Fruit fly (Drosophila melanogaster) whole organism, embryonic: ENCODE data around the gene CG11698.

Source experiments
- CG10274 ChIP-seq: fragments of 200-800 bp; sonication (Bioruptor generic); optimal IDR thresholded peaks from 3 replicates; lab custom pipeline; 2017; ENCODE audit warnings: missing biosample characterization, mild to moderate bottlenecking, missing genetic modification characterization
- CG10543 ChIP-seq: fragments of 200-800 bp; sonication (Bioruptor generic); optimal IDR thresholded peaks from 3 replicates; lab custom pipeline; 2017; ENCODE audit warnings: missing biosample characterization, mild to moderate bottlenecking, missing genetic modification characterization, moderate library complexity
- CG11560 ChIP-seq: fragments of 200-800 bp; sonication (Bioruptor generic); IDR thresholded peaks from 3 replicates; pipeline ENCODE4 v1.3.6; 2022; ENCODE audit warnings: missing biosample characterization, missing genetic modification characterization
- CG11723 ChIP-seq: fragments of 200-800 bp; sonication (Bioruptor generic); optimal IDR thresholded peaks from 2 replicates; lab custom pipeline; 2017; ENCODE audit warnings: missing biosample characterization, mild to moderate bottlenecking, missing genetic modification characterization
- CG12219 ChIP-seq: fragments of 200-800 bp; sonication (Bioruptor generic); optimal IDR thresholded peaks from 3 replicates; lab custom pipeline; 2018; ENCODE audit warnings: missing biosample characterization, mild to moderate bottlenecking, missing genetic modification characterization
- CG12942 ChIP-seq: fragments of 200-800 bp; sonication (Bioruptor generic); optimal IDR thresholded peaks from 3 replicates; lab custom pipeline; 2016; ENCODE audit warnings: missing biosample characterization, missing genetic modification characterization
- CG13624 ChIP-seq: fragments of 200-800 bp; sonication (Bioruptor generic); optimal IDR thresholded peaks from 2 replicates; lab custom pipeline; 2016; ENCODE audit warnings: missing biosample characterization, missing genetic modification characterization
- CG15011 ChIP-seq: fragments of 200-800 bp; sonication (Bioruptor generic); optimal IDR thresholded peaks from 3 replicates; lab custom pipeline; 2018; ENCODE audit warnings: missing biosample characterization, mild to moderate bottlenecking, missing genetic modification characterization
- CG15514 ChIP-seq: fragments of 200-800 bp; sonication (Bioruptor generic); optimal IDR thresholded peaks from 3 replicates; lab custom pipeline; 2017; ENCODE audit warnings: missing biosample characterization, missing genetic modification characterization, mild to moderate bottlenecking, moderate library complexity, missing genetic modification reagents
- CG16815 ChIP-seq: fragments of 200-800 bp; sonication (Bioruptor generic); optimal IDR thresholded peaks from 3 replicates; lab custom pipeline; 2017; ENCODE audit warnings: missing biosample characterization, mild to moderate bottlenecking, missing genetic modification characterization
- CG17186 ChIP-seq: fragments of 200-800 bp; sonication (Bioruptor generic); optimal IDR thresholded peaks from 3 replicates; lab custom pipeline; 2017; ENCODE audit warnings: missing biosample characterization, missing genetic modification reagents, missing genetic modification characterization
- CG17829 ChIP-seq: fragments of 200-800 bp; optimal IDR thresholded peaks from 2 replicates; lab custom pipeline; 2019; ENCODE audit warnings: missing biosample characterization, mild to moderate bottlenecking, missing genetic modification characterization, moderate library complexity
- CG31441 ChIP-seq: fragments of 200-800 bp; sonication (Bioruptor generic); IDR thresholded peaks from 2 replicates; pipeline ENCODE4 v1.3.6; 2022; ENCODE audit warnings: missing biosample characterization, missing genetic modification characterization
- CG32772 ChIP-seq: fragments of 200-800 bp; sonication (Bioruptor generic); IDR thresholded peaks from 2 replicates; pipeline ENCODE4 v1.3.6; 2022; ENCODE audit warnings: missing biosample characterization, missing genetic modification characterization
- CG6254 ChIP-seq: fragments of 200-800 bp; sonication (Bioruptor generic); optimal IDR thresholded peaks from 3 replicates; lab custom pipeline; 2017; ENCODE audit warnings: mild to moderate bottlenecking, missing biosample characterization, missing genetic modification reagents, missing genetic modification characterization
- CG7556 ChIP-seq: fragments of 200-800 bp; sonication (Bioruptor generic); optimal IDR thresholded peaks from 2 replicates; lab custom pipeline; 2017; ENCODE audit warnings: missing biosample characterization, mild to moderate bottlenecking, missing genetic modification characterization
- CG9727 ChIP-seq: fragments of 200-800 bp; sonication (Bioruptor generic); optimal IDR thresholded peaks from 3 replicates; lab custom pipeline; 2017; ENCODE audit warnings: missing biosample characterization, mild to moderate bottlenecking, missing genetic modification characterization
- CTCF ChIP-seq: fragments of 200-800 bp; sonication (Bioruptor generic); optimal IDR thresholded peaks from 2 replicates; lab custom pipeline; 2017; ENCODE audit warnings: missing biosample characterization, mild to moderate bottlenecking, missing genetic modification characterization, moderate library complexity
- Dip2 ChIP-seq: fragments of 200-800 bp; sonication (Bioruptor generic); IDR thresholded peaks from 2 replicates; pipeline ENCODE4 v1.3.6; 2022; ENCODE audit warnings: missing biosample characterization, missing genetic modification characterization
- Doc2 ChIP-seq: fragments of 200-800 bp; sonication (Bioruptor generic); IDR thresholded peaks from 2 replicates; pipeline ENCODE4 v1.3.6; 2022; ENCODE audit warnings: missing biosample characterization, missing genetic modification characterization
- Dref ChIP-seq: fragments of 200-800 bp; sonication (Bioruptor generic); IDR thresholded peaks from 2 replicates; pipeline ENCODE4 v1.3.6; 2022; ENCODE audit warnings: missing biosample characterization, missing genetic modification characterization
- Gsc ChIP-seq: fragments of 200-800 bp; sonication (Bioruptor generic); IDR thresholded peaks from 2 replicates; pipeline ENCODE4 v1.3.6; 2022; ENCODE audit warnings: missing biosample characterization, missing genetic modification characterization
- HLH4C ChIP-seq: fragments of 200-800 bp; sonication (Bioruptor generic); IDR thresholded peaks from 3 replicates; pipeline ENCODE4 v1.3.6; 2022; ENCODE audit warnings: missing biosample characterization, missing genetic modification characterization; ENCODE audit not compliant: partially characterized antibody
- Kr ChIP-seq: fragments of 200-800 bp; sonication (Bioruptor generic); optimal IDR thresholded peaks from 2 replicates; lab custom pipeline; 2017; ENCODE audit warnings: missing biosample characterization, mild to moderate bottlenecking, missing genetic modification characterization
- Mrtf ChIP-seq: fragments of 200-800 bp; sonication (Bioruptor generic); IDR thresholded peaks from 3 replicates; pipeline ENCODE4 v1.3.6; 2022; ENCODE audit warnings: missing biosample characterization, missing genetic modification characterization
- NK7.1 ChIP-seq: fragments of 200-800 bp; sonication (Bioruptor generic); optimal IDR thresholded peaks from 3 replicates; lab custom pipeline; 2016; ENCODE audit warnings: missing biosample characterization, missing genetic modification characterization
- PHDP ChIP-seq: fragments of 200-800 bp; sonication (Bioruptor generic); optimal IDR thresholded peaks from 3 replicates; lab custom pipeline; 2018; ENCODE audit warnings: missing biosample characterization, mild to moderate bottlenecking, missing genetic modification characterization, moderate library complexity
- Ptx1 ChIP-seq: fragments of 200-800 bp; sonication (Bioruptor generic); IDR thresholded peaks from 2 replicates; pipeline ENCODE4 v1.3.6; 2022; ENCODE audit warnings: missing biosample characterization, missing genetic modification characterization
- Rx ChIP-seq: fragments of 200-800 bp; sonication (Bioruptor generic); IDR thresholded peaks from 2 replicates; pipeline ENCODE4 v1.3.6; 2022; ENCODE audit warnings: missing biosample characterization, missing genetic modification characterization
- Six4 ChIP-seq: fragments of 200-800 bp; sonication (Bioruptor generic); optimal IDR thresholded peaks from 2 replicates; lab custom pipeline; 2016; ENCODE audit warnings: missing biosample characterization, missing genetic modification characterization
- Sry-δ ChIP-seq: fragments of 200-800 bp; sonication (Bioruptor generic); optimal IDR thresholded peaks from 2 replicates; lab custom pipeline; 2016; ENCODE audit warnings: missing biosample characterization, missing genetic modification characterization
- TFAM ChIP-seq: fragments of 200-800 bp; sonication (Bioruptor generic); optimal IDR thresholded peaks from 2 replicates; lab custom pipeline; 2017; ENCODE audit warnings: missing biosample characterization, missing genetic modification characterization, inconsistent platforms
- Tbp ChIP-seq: fragments of >200 bp; optimal IDR thresholded peaks from 2 replicates; lab custom pipeline; 2018; ENCODE audit warnings: missing biosample characterization, missing genetic modification characterization
- ase ChIP-seq: fragments of 200-800 bp; sonication (Bioruptor generic); IDR thresholded peaks from 3 replicates; pipeline ENCODE4 v1.3.6; 2022; ENCODE audit warnings: missing biosample characterization, missing genetic modification characterization
- ato ChIP-seq: fragments of 200-800 bp; sonication (Bioruptor generic); IDR thresholded peaks from 2 replicates; pipeline ENCODE4 v1.3.6; 2022; ENCODE audit warnings: missing biosample characterization, missing genetic modification characterization; ENCODE audit not compliant: partially characterized antibody
- br ChIP-seq: fragments of >200 bp; optimal IDR thresholded peaks from 2 replicates; lab custom pipeline; 2017
- caup ChIP-seq: fragments of 200-800 bp; sonication (Bioruptor generic); optimal IDR thresholded peaks from 3 replicates; lab custom pipeline; 2017; ENCODE audit warnings: missing biosample characterization, mild to moderate bottlenecking, missing genetic modification characterization, moderate library complexity; ENCODE audit not compliant: severe bottlenecking
- da ChIP-seq: fragments of 200-800 bp; sonication (Bioruptor generic); optimal IDR thresholded peaks from 2 replicates; lab custom pipeline; 2016; ENCODE audit warnings: missing biosample characterization, missing genetic modification characterization
- exex ChIP-seq: fragments of 200-800 bp; sonication (Bioruptor generic); optimal IDR thresholded peaks from 4 replicates; lab custom pipeline; 2018; ENCODE audit warnings: missing biosample characterization, mild to moderate bottlenecking, missing genetic modification characterization, moderate library complexity
- eyg ChIP-seq: fragments of 200-800 bp; sonication (Bioruptor generic); optimal IDR thresholded peaks from 3 replicates; lab custom pipeline; 2016; ENCODE audit warnings: missing biosample characterization, missing genetic modification characterization
- gsb-n ChIP-seq: fragments of 200-800 bp; sonication (Bioruptor generic); optimal IDR thresholded peaks from 3 replicates; lab custom pipeline; 2018; ENCODE audit warnings: missing biosample characterization, mild to moderate bottlenecking, missing genetic modification characterization
- hbn ChIP-seq: fragments of 200-800 bp; sonication (Bioruptor generic); IDR thresholded peaks from 2 replicates; pipeline ENCODE4 v1.3.6; 2022; ENCODE audit warnings: missing biosample characterization, missing genetic modification characterization; ENCODE audit not compliant: partially characterized antibody
- klu ChIP-seq: fragments of 200-800 bp; sonication (Bioruptor generic); IDR thresholded peaks from 2 replicates; pipeline ENCODE4 v1.3.6; 2022; ENCODE audit warnings: missing biosample characterization, missing genetic modification characterization
- lbe ChIP-seq: fragments of 200-800 bp; sonication (Bioruptor generic); optimal IDR thresholded peaks from 2 replicates; lab custom pipeline; 2016; ENCODE audit warnings: missing biosample characterization, mild to moderate bottlenecking, missing genetic modification characterization
- nom ChIP-seq: fragments of 200-800 bp; sonication (Bioruptor generic); optimal IDR thresholded peaks from 2 replicates; lab custom pipeline; 2017; ENCODE audit warnings: missing biosample characterization, missing genetic modification characterization, mild to moderate bottlenecking, moderate library complexity, missing genetic modification reagents
- onecut ChIP-seq: fragments of 200-800 bp; sonication (Bioruptor generic); IDR thresholded peaks from 2 replicates; pipeline ENCODE4 v1.3.6; 2022; ENCODE audit warnings: missing biosample characterization, missing genetic modification characterization
- pros ChIP-seq: fragments of 200-800 bp; sonication (Bioruptor generic); optimal IDR thresholded peaks from 3 replicates; lab custom pipeline; 2019; ENCODE audit warnings: missing biosample characterization, mild to moderate bottlenecking, missing genetic modification characterization, moderate library complexity
- rib ChIP-seq: fragments of 200-800 bp; sonication (Bioruptor generic); IDR thresholded peaks from 2 replicates; pipeline ENCODE4 v1.3.6; 2022; ENCODE audit warnings: missing biosample characterization, missing genetic modification characterization
- shn ChIP-seq: fragments of 200-800 bp; sonication (Bioruptor generic); optimal IDR thresholded peaks from 3 replicates; lab custom pipeline; 2016; ENCODE audit warnings: missing biosample characterization, missing genetic modification characterization
- so ChIP-seq: fragments of 200-800 bp; sonication (Bioruptor generic); IDR thresholded peaks from 3 replicates; pipeline ENCODE4 v1.3.6; 2022; ENCODE audit warnings: missing biosample characterization, missing genetic modification characterization
- tio ChIP-seq: fragments of 200-800 bp; sonication (Bioruptor generic); optimal IDR thresholded peaks from 2 replicates; lab custom pipeline; 2017; ENCODE audit warnings: missing biosample characterization, missing genetic modification characterization, inconsistent platforms
- trem ChIP-seq: fragments of 200-800 bp; optimal IDR thresholded peaks from 3 replicates; lab custom pipeline; 2019; ENCODE audit warnings: missing biosample characterization, mild to moderate bottlenecking, missing genetic modification characterization, moderate library complexity
- tx ChIP-seq: fragments of 200-800 bp; sonication (Bioruptor generic); optimal IDR thresholded peaks from 2 replicates; lab custom pipeline; 2016; ENCODE audit warnings: missing biosample characterization, missing genetic modification characterization

CG11698 gene

dm6 chr3R:8269740-8270139, 42.2 kb upstream of the CG11698 start, which contains the start of gene CG9630 (continued):
- TF ChIP-seq CG6254 = no peak
- no peak for TF ChIP-seq CG11723 (GFP tag; lab: Kevin White, UChicago)
- no peak for TF ChIP-seq pros (GFP tag; lab: Kevin White, UChicago)
- TF ChIP-seq CG10543 (GFP tag; lab: Kevin White, UChicago) = no peak
- TF ChIP-seq Doc2 (GFP tag; lab: Robert Waterston, UW) = no peak
- TF ChIP-seq NK7.1 (GFP tag; lab: Kevin White, UChicago) = no peak
- TF ChIP-seq so = no peak
- TF ChIP-seq caup (GFP tag; lab: Kevin White, UChicago) = no peak
- no peak for TF ChIP-seq tio (GFP tag; lab: Kevin White, UChicago)
- peak; percentile 75 for TF ChIP-seq Sry-δ (GFP tag; lab: Kevin White, UChicago)
- peak; percentile 54; the same call in 2 of the 3 replicates for TF ChIP-seq HLH4C (GFP tag; lab: Robert Waterston, UW)
- peak; percentile 48 for TF ChIP-seq CG17829 (tag; lab: Kevin White, UChicago)
- TF ChIP-seq CG7556 (GFP tag; lab: Kevin White, UChicago) = no peak
- no peak for TF ChIP-seq lbe
- no peak for TF ChIP-seq klu (GFP tag; lab: Robert Waterston, UW)
- peak; percentile 40 for TF ChIP-seq CTCF (GFP tag; lab: Kevin White, UChicago)
- no peak for TF ChIP-seq TFAM (GFP tag; lab: Kevin White, UChicago)
- peak; percentile 84 for TF ChIP-seq trem (tag; lab: Kevin White, UChicago)
- no peak for TF ChIP-seq Ptx1
- no peak; the same call in 2 of the 3 replicates for TF ChIP-seq CG11560 (tag; lab: Robert Waterston, UW)
- peak; percentile 78 for TF ChIP-seq Dref (GFP tag; lab: Robert Waterston, UW)
- TF ChIP-seq CG32772 = no peak
- peak; percentile 55; the same call in 1 of the 2 replicates for TF ChIP-seq hbn
- no peak for TF ChIP-seq Six4 (GFP tag; lab: Kevin White, UChicago)
- no peak for TF ChIP-seq CG13624 (GFP tag; lab: Kevin White, UChicago)
- TF ChIP-seq CG16815 (GFP tag; lab: Kevin White, UChicago) = no peak
- no peak for TF ChIP-seq Tbp (GFP tag; lab: Kevin White, UChicago)
- no peak for TF ChIP-seq eyg (GFP tag; lab: Kevin White, UChicago)
- TF ChIP-seq gsb-n = no peak
- TF ChIP-seq CG17186 (GFP tag; lab: Kevin White, UChicago) = peak; percentile 93
- TF ChIP-seq CG12942 (GFP tag; lab: Kevin White, UChicago) = no peak
- no peak for TF ChIP-seq CG9727 (GFP tag; lab: Kevin White, UChicago)
- no peak for TF ChIP-seq PHDP (tag; lab: Kevin White, UChicago)
- peak; percentile 87 for TF ChIP-seq ato (GFP tag; lab: Robert Waterston, UW)
- no peak for TF ChIP-seq nom (GFP tag; lab: Kevin White, UChicago)
- no peak for TF ChIP-seq br
- no peak for TF ChIP-seq Gsc
- TF ChIP-seq CG15011 (GFP tag; lab: Kevin White, UChicago) = no peak
- TF ChIP-seq Kr (GFP tag; lab: Kevin White, UChicago) = no peak
- no peak for TF ChIP-seq onecut (GFP tag; lab: Robert Waterston, UW)
- TF ChIP-seq exex (tag; lab: Kevin White, UChicago) = no peak
- no peak for TF ChIP-seq Mrtf (GFP tag; lab: Robert Waterston, UW)
- TF ChIP-seq shn (GFP tag; lab: Kevin White, UChicago) = no peak
- TF ChIP-seq rib (GFP tag; lab: Robert Waterston, UW) = no peak
- TF ChIP-seq Dip2 (GFP tag; lab: Robert Waterston, UW) = no peak
- TF ChIP-seq CG31441 = no peak
- no peak for TF ChIP-seq CG12219 (GFP tag; lab: Kevin White, UChicago)
- TF ChIP-seq CG15514 (GFP tag; lab: Kevin White, UChicago) = peak; percentile 87
- no peak for TF ChIP-seq Rx (GFP tag; lab: Robert Waterston, UW)
- TF ChIP-seq tx = no peak
- no peak for TF ChIP-seq CG10274 (GFP tag; lab: Kevin White, UChicago)
- no peak for TF ChIP-seq ase (GFP tag; lab: Robert Waterston, UW)
- TF ChIP-seq da (GFP tag; lab: Kevin White, UChicago) = peak; percentile 10
